Worm (Caenorhabditis elegans): Measurements from ENCODE around the gene C31H2.4.

- no peak for TF ChIP-seq aly-1 (tag; optimal IDR thresholded peaks at IDR 0.05)
- TF ChIP-seq scrt-1 (GFP tag; IDR thresholded peaks at IDR 0.05) = no peak
- TF ChIP-seq ceh-36 (tag; optimal IDR thresholded peaks at IDR 0.05) = no peak
- TF ChIP-seq flt-1 (GFP tag; IDR thresholded peaks at IDR 0.05) = no peak
- TF ChIP-seq ama-1 (optimal IDR thresholded peaks at IDR 0.05) = no peak
- no peak for TF ChIP-seq tbx-37 (GFP tag; conservative IDR thresholded peaks at IDR 0.05)
- no peak for TF ChIP-seq tbx-11 (GFP tag; IDR thresholded peaks at IDR 0.05)
- TF ChIP-seq hnd-1 (tag; optimal IDR thresholded peaks at IDR 0.05) = no peak
- no peak for TF ChIP-seq hmbx-1 (tag; optimal IDR thresholded peaks at IDR 0.05)
These were observed 23.9 kb downstream of the C31H2.4 start for ce11 chrX:5135548-5135947.

All from whole organism, early embryonic.